Worm (Caenorhabditis elegans): ENCODE results near the gene dpy-26.

DNA sequence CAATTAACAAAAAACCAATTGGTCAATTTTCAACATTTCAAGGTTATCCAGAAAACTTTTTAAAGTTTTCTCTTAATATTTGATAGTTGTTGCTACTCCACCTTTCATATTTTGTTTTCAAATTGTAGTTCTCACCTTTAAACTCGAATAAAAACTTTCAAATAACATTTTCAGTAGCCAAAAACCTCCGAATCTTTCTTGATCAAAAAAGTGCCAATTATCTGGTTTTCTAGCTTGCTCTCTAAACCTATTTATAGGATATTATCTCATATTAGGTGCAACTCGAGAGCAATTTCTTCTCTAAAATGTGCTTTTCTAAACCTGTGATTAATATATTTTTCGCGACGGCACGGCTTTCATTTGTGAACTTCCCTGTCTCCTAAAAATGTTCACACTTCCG is 36.1 kb upstream of the dpy-26 start, which contains the start of gene sru-26:
- TF ChIP-seq ZK337.2 (GFP tag; IDR thresholded peaks at IDR 0.05) = no peak
- TF ChIP-seq mxl-2 (GFP tag; conservative IDR thresholded peaks at IDR 0.05) = no peak

All from whole organism, L4 larva.